Fruit fly (Drosophila melanogaster) whole organism, pupa: ENCODE results near the gene Utx.

Source experiments
- CG10348 ChIP-seq: fragments of 200-800 bp; sonication (Bioruptor generic); IDR thresholded peaks from 2 replicates; pipeline ENCODE4 v1.3.6; 2022; ENCODE audit warnings: missing biosample characterization, missing genetic modification characterization
- CG12605 ChIP-seq: fragments of 200-800 bp; sonication (Bioruptor generic); IDR thresholded peaks from 2 replicates; pipeline ENCODE4 v1.3.6; 2022; ENCODE audit warnings: missing biosample characterization, missing genetic modification characterization
- CG13204 ChIP-seq: fragments of 200-800 bp; sonication (Bioruptor generic); optimal IDR thresholded peaks from 2 replicates; lab custom pipeline; 2018; ENCODE audit warnings: missing biosample characterization, mild to moderate bottlenecking, missing genetic modification characterization, moderate library complexity
- CG14655 ChIP-seq: fragments of 200-800 bp; sonication (Bioruptor generic); optimal IDR thresholded peaks from 3 replicates; lab custom pipeline; 2017; ENCODE audit warnings: mild to moderate bottlenecking, missing biosample characterization, missing genetic modification reagents, missing genetic modification characterization
- CG15710 ChIP-seq: fragments of 200-800 bp; sonication (Bioruptor generic); optimal IDR thresholded peaks from 2 replicates; lab custom pipeline; 2018; ENCODE audit warnings: missing biosample characterization, mild to moderate bottlenecking, missing genetic modification characterization, moderate library complexity
- CG17806 ChIP-seq: fragments of 200-800 bp; sonication (Bioruptor generic); optimal IDR thresholded peaks from 2 replicates; lab custom pipeline; 2018; ENCODE audit warnings: missing biosample characterization, mild to moderate bottlenecking, missing genetic modification characterization, moderate library complexity
- CG32121 ChIP-seq: fragments of 200-800 bp; sonication (Bioruptor generic); IDR thresholded peaks from 2 replicates; pipeline ENCODE4 v1.3.6; 2022; ENCODE audit warnings: missing biosample characterization, missing genetic modification characterization
- CG34367 ChIP-seq: fragments of 200-800 bp; sonication (Bioruptor generic); optimal IDR thresholded peaks from 2 replicates; lab custom pipeline; 2018; ENCODE audit warnings: missing biosample characterization, mild to moderate bottlenecking, missing genetic modification characterization
- CG4496 ChIP-seq: fragments of 200-800 bp; sonication (Bioruptor generic); IDR thresholded peaks from 3 replicates; pipeline ENCODE4 v1.3.6; 2022; ENCODE audit warnings: missing biosample characterization, missing genetic modification characterization
- CG8159 ChIP-seq: fragments of 200-800 bp; sonication (Bioruptor generic); optimal IDR thresholded peaks from 3 replicates; lab custom pipeline; 2018; ENCODE audit warnings: missing biosample characterization, mild to moderate bottlenecking, missing genetic modification characterization, moderate library complexity
- CG8301 ChIP-seq: fragments of 200-800 bp; sonication (Bioruptor generic); optimal IDR thresholded peaks from 2 replicates; lab custom pipeline; 2018; ENCODE audit warnings: missing biosample characterization, mild to moderate bottlenecking, missing genetic modification characterization
- CG9948 ChIP-seq: fragments of 200-800 bp; sonication (Bioruptor generic); optimal IDR thresholded peaks from 2 replicates; lab custom pipeline; 2018; ENCODE audit warnings: missing biosample characterization, mild to moderate bottlenecking, missing genetic modification characterization, moderate library complexity
- D1 ChIP-seq: fragments of 200-800 bp; sonication (Bioruptor generic); optimal IDR thresholded peaks from 2 replicates; lab custom pipeline; 2018; ENCODE audit warnings: missing biosample characterization, mild to moderate bottlenecking, missing genetic modification characterization, moderate library complexity
- EcR ChIP-seq: fragments of 200-800 bp; sonication (Bioruptor generic); optimal IDR thresholded peaks from 3 replicates; lab custom pipeline; 2019; ENCODE audit warnings: missing biosample characterization, missing genetic modification characterization, mild to moderate bottlenecking, moderate library complexity, missing genetic modification reagents
- Ets98B ChIP-seq: fragments of 200-800 bp; sonication (Bioruptor generic); IDR thresholded peaks from 2 replicates; pipeline ENCODE4 v1.3.6; 2022; ENCODE audit warnings: missing biosample characterization, missing genetic modification characterization
- Pif1A ChIP-seq: fragments of 200-800 bp; sonication (Bioruptor generic); optimal IDR thresholded peaks from 3 replicates; lab custom pipeline; 2016; ENCODE audit warnings: missing biosample characterization, missing genetic modification characterization
- Pif1B ChIP-seq: fragments of 200-800 bp; sonication (Bioruptor generic); optimal IDR thresholded peaks from 3 replicates; lab custom pipeline; 2016; ENCODE audit warnings: missing biosample characterization, missing genetic modification characterization
- Snoo ChIP-seq: fragments of 200-800 bp; sonication (Bioruptor generic); optimal IDR thresholded peaks from 3 replicates; lab custom pipeline; 2017; ENCODE audit warnings: missing biosample characterization, mild to moderate bottlenecking, missing genetic modification characterization, inconsistent platforms
- fd96Ca ChIP-seq: fragments of 200-800 bp; sonication (Bioruptor generic); IDR thresholded peaks from 3 replicates; pipeline ENCODE4 v1.3.6; 2022; ENCODE audit warnings: missing biosample characterization, missing genetic modification characterization
- gl ChIP-seq: fragments of 200-800 bp; sonication (Bioruptor generic); optimal IDR thresholded peaks from 2 replicates; lab custom pipeline; 2018; ENCODE audit warnings: missing biosample characterization, mild to moderate bottlenecking, missing genetic modification characterization
- rn ChIP-seq: fragments of 200-800 bp; sonication (Bioruptor generic); IDR thresholded peaks from 2 replicates; pipeline ENCODE4 v1.3.6; 2022; ENCODE audit warnings: missing biosample characterization, missing genetic modification characterization

Gene Utx

dm6 chr2L:10259960-10260749 lies 18.5 kb downstream of the Utx start:
- TF ChIP-seq D1 (no peak), CG13204 (no peak)

- TF ChIP-seq CG32121 (GFP tag; lab: Robert Waterston, UW): no peak
- TF ChIP-seq CG10348 (GFP tag; lab: Robert Waterston, UW): no peak
- TF ChIP-seq Pif1B (GFP tag; lab: Kevin White, UChicago): no peak
- TF ChIP-seq Pif1A (GFP tag; lab: Kevin White, UChicago): no peak
- peak; percentile 67 for TF ChIP-seq D1
- no peak for TF ChIP-seq CG4496 (GFP tag; lab: Robert Waterston, UW)
- no peak for TF ChIP-seq CG9948 (tag; lab: Kevin White, UChicago)
- no peak for TF ChIP-seq CG15710 (tag; lab: Kevin White, UChicago)
Measured at dm6 chr2L:10255725-10256158, 22.9 kb downstream of the Utx start, which contains the start of gene CG5676. Gene CG5676 (minus strand): TSS chr2L:10255891.

dm6 chr2L:10251592-10251991 lies 27.0 kb downstream of the Utx start, which contains the start of gene Ror:
Gene Ror (plus strand): TSS chr2L:10251843.
- TF ChIP-seq CG8159 (tag; lab: Kevin White, UChicago) (no peak), EcR (GFP tag; lab: Kevin White, UChicago) (peak; percentile 69), fd96Ca (GFP tag; lab: Robert Waterston, UW) (no peak), CG14655 (GFP tag; lab: Kevin White, UChicago) (no peak), CG12605 (GFP tag; lab: Robert Waterston, UW) (no peak), CG15710 (tag; lab: Kevin White, UChicago) (no peak), gl (tag; lab: Kevin White, UChicago) (no peak)
- TF ChIP-seq, all 21 proteins: peak for 1

- peak; percentile 43 for TF ChIP-seq EcR (GFP tag; lab: Kevin White, UChicago)
- TF ChIP-seq CG15710 (tag; lab: Kevin White, UChicago): no peak
- TF ChIP-seq, all 21 proteins: peak for 1
Measured at dm6 chr2L:10250441-10250847, 28.2 kb downstream of the Utx start, which contains the start of the genes bsk and CG31717. Gene bsk (minus strand): TSS chr2L:10250501. Gene CG31717 (plus strand): TSS chr2L:10250737.

- TF ChIP-seq CG12605 (GFP tag; lab: Robert Waterston, UW) (no peak), CG34367 (tag; lab: Kevin White, UChicago) (no peak), CG13204 (no peak), rn (GFP tag; lab: Robert Waterston, UW) (no peak), CG17806 (tag; lab: Kevin White, UChicago) (no peak), Pif1B (GFP tag; lab: Kevin White, UChicago) (no peak), CG15710 (tag; lab: Kevin White, UChicago) (no peak), EcR (GFP tag; lab: Kevin White, UChicago) (no peak)
Measured at dm6 chr2L:10249655-10250202, 28.9 kb downstream of the Utx start.

- TF ChIP-seq CG10348 (GFP tag; lab: Robert Waterston, UW) (no peak), CG34367 (tag; lab: Kevin White, UChicago) (no peak), CG8301 (no peak), rn (GFP tag; lab: Robert Waterston, UW) (no peak), CG12605 (GFP tag; lab: Robert Waterston, UW) (no peak), Snoo (tag; lab: Kevin White, UChicago) (no peak), Ets98B (GFP tag; lab: Robert Waterston, UW) (no peak), CG8159 (tag; lab: Kevin White, UChicago) (no peak), fd96Ca (GFP tag; lab: Robert Waterston, UW) (no peak), CG9948 (tag; lab: Kevin White, UChicago) (no peak), CG14655 (GFP tag; lab: Kevin White, UChicago) (no peak), CG32121 (GFP tag; lab: Robert Waterston, UW) (no peak), D1 (no peak), EcR (GFP tag; lab: Kevin White, UChicago) (no peak), CG17806 (tag; lab: Kevin White, UChicago) (no peak), CG15710 (tag; lab: Kevin White, UChicago) (no peak), CG13204 (no peak), CG4496 (GFP tag; lab: Robert Waterston, UW) (no peak)
Measured at dm6 chr2L:10246785-10247190, 31.8 kb downstream of the Utx start, which contains the start of gene chico. Gene chico (minus strand): TSS chr2L:10247078.
